Worm (Caenorhabditis elegans) whole organism, L3 larva: ENCODE measurements around the gene gba-2.

Experiments
- ama-1 ChIP-seq: fragments of 150-350 bp; optimal IDR thresholded peaks from 2 replicates; lab custom pipeline; 2018
- ceh-16 ChIP-seq: sonication (generic microtip); optimal IDR thresholded peaks from 2 replicates; lab custom pipeline; 2017; ENCODE audit warnings: missing biosample characterization, missing genetic modification characterization
- ceh-9 ChIP-seq: sonication (generic microtip); optimal IDR thresholded peaks from 2 replicates; lab custom pipeline; 2018; ENCODE audit warnings: missing biosample characterization, missing genetic modification characterization
- elt-2 ChIP-seq: sonication (generic microtip); optimal IDR thresholded peaks from 2 replicates; lab custom pipeline; 2016; ENCODE audit warnings: missing genetic modification reagents, mild to moderate bottlenecking, missing genetic modification characterization, missing compliant biosample characterization
- mdl-1 ChIP-seq: fragments of 150-350 bp; optimal IDR thresholded peaks from 2 replicates; lab custom pipeline; 2014; ENCODE audit warnings: missing biosample characterization, missing genetic modification characterization
- nhr-11 ChIP-seq: fragments of 150-350 bp; optimal IDR thresholded peaks from 2 replicates; lab custom pipeline; 2014; ENCODE audit warnings: missing biosample characterization, missing genetic modification characterization
- nhr-237 ChIP-seq: fragments of 150-350 bp; optimal IDR thresholded peaks from 2 replicates; lab custom pipeline; 2014; ENCODE audit warnings: missing biosample characterization, missing genetic modification characterization
- nhr-76 ChIP-seq: fragments of 150-350 bp; sonication (generic microtip); optimal IDR thresholded peaks from 5 replicates; lab custom pipeline; 2014; ENCODE audit warnings: missing biosample characterization, missing genetic modification characterization
- tbx-2 ChIP-seq: sonication (generic microtip); optimal IDR thresholded peaks from 2 replicates; lab custom pipeline; 2016; ENCODE audit warnings: mild to moderate bottlenecking, missing genetic modification characterization, missing compliant biosample characterization
- unc-62 ChIP-seq: fragments of 150-350 bp; sonication (generic microtip); optimal IDR thresholded peaks from 4 replicates; lab custom pipeline; 2014; ENCODE audit warnings: missing biosample characterization, missing genetic modification reagents, missing genetic modification characterization
- zag-1 ChIP-seq: fragments of 150-350 bp; optimal IDR thresholded peaks from 2 replicates; lab custom pipeline; 2014; ENCODE audit warnings: missing biosample characterization, missing genetic modification characterization
- ztf-4 ChIP-seq: fragments of 150-350 bp; optimal IDR thresholded peaks from 2 replicates; lab custom pipeline; 2014; ENCODE audit warnings: missing biosample characterization, missing genetic modification characterization

ce11 chrII:2216940-2217664 is 30.9 kb upstream of the gba-2 start:
- TF ChIP-seq nhr-11 (tag; lab: Kevin White, UChicago) (no peak), tbx-2 (no peak), mdl-1 (no peak), zag-1 (tag; lab: Kevin White, UChicago) (no peak), unc-62 (GFP tag; lab: Kevin White, UChicago) (no peak), ztf-4 (tag; lab: Kevin White, UChicago) (no peak), ceh-9 (tag; lab: Kevin White, UChicago) (no peak), elt-2 (tag; lab: Kevin White, UChicago) (no peak), ama-1 (lab: Kevin White, UChicago) (no peak), nhr-237 (no peak), ceh-16 (tag; lab: Kevin White, UChicago) (no peak), nhr-76 (tag; lab: Kevin White, UChicago) (no peak)
